Fruit fly (Drosophila melanogaster) whole organism, embryonic: Measurements from ENCODE around the gene CG1542.
A peak's percentile ranks its signal among the peaks of the same experiment; 100 is the strongest.

ENCODE experiments used
- Atf6 ChIP-seq: fragments of 200-800 bp; sonication (Bioruptor generic); IDR thresholded peaks from 2 replicates; pipeline ENCODE4 v1.3.6; 2022; ENCODE audit warnings: missing biosample characterization, missing genetic modification characterization
- Bteb2 ChIP-seq: fragments of 200-800 bp; sonication (Bioruptor generic); optimal IDR thresholded peaks from 2 replicates; lab custom pipeline; 2016; ENCODE audit warnings: missing biosample characterization, missing genetic modification characterization
- CG10267 ChIP-seq: fragments of 200-800 bp; sonication (Bioruptor generic); optimal IDR thresholded peaks from 2 replicates; lab custom pipeline; 2018; ENCODE audit warnings: missing biosample characterization, mild to moderate bottlenecking, missing genetic modification characterization, moderate library complexity
- CG10959 ChIP-seq: fragments of 200-800 bp; sonication (Bioruptor generic); IDR thresholded peaks from 2 replicates; pipeline ENCODE4 v1.3.6; 2022; ENCODE audit warnings: missing biosample characterization, missing genetic modification characterization
- CG10979 ChIP-seq: fragments of 200-800 bp; sonication (Bioruptor generic); optimal IDR thresholded peaks from 2 replicates; lab custom pipeline; 2018; ENCODE audit warnings: missing biosample characterization, mild to moderate bottlenecking, missing genetic modification characterization, moderate library complexity
- CG11723 ChIP-seq: fragments of 200-800 bp; sonication (Bioruptor generic); optimal IDR thresholded peaks from 2 replicates; lab custom pipeline; 2017; ENCODE audit warnings: missing biosample characterization, mild to moderate bottlenecking, missing genetic modification characterization
- CG12299 ChIP-seq: fragments of 200-800 bp; sonication (Bioruptor generic); optimal IDR thresholded peaks from 2 replicates; lab custom pipeline; 2018; ENCODE audit warnings: missing biosample characterization, mild to moderate bottlenecking, missing genetic modification characterization
- CG15011 ChIP-seq: fragments of 200-800 bp; sonication (Bioruptor generic); optimal IDR thresholded peaks from 3 replicates; lab custom pipeline; 2018; ENCODE audit warnings: missing biosample characterization, mild to moderate bottlenecking, missing genetic modification characterization
- CG1529 ChIP-seq: fragments of 200-800 bp; sonication (Bioruptor generic); optimal IDR thresholded peaks from 3 replicates; lab custom pipeline; 2018; ENCODE audit warnings: missing biosample characterization, missing genetic modification characterization
- CG16863 ChIP-seq: fragments of 200-800 bp; sonication (Bioruptor generic); optimal IDR thresholded peaks from 3 replicates; lab custom pipeline; 2016; ENCODE audit warnings: missing biosample characterization, missing genetic modification characterization
- CG18599 ChIP-seq: fragments of 200-800 bp; sonication (Bioruptor generic); optimal IDR thresholded peaks from 3 replicates; lab custom pipeline; 2017; ENCODE audit warnings: missing biosample characterization, missing genetic modification characterization, mild to moderate bottlenecking, moderate library complexity, missing genetic modification reagents
- CG31388 ChIP-seq: fragments of 200-800 bp; sonication (Bioruptor generic); optimal IDR thresholded peaks from 2 replicates; lab custom pipeline; 2016; ENCODE audit warnings: missing biosample characterization, missing genetic modification characterization
- CG42726 ChIP-seq: fragments of 200-800 bp; sonication (Bioruptor generic); IDR thresholded peaks from 2 replicates; pipeline ENCODE4 v1.3.6; 2022; ENCODE audit warnings: missing biosample characterization, missing genetic modification characterization; ENCODE audit not compliant: partially characterized antibody
- CG4328 ChIP-seq: fragments of 200-800 bp; sonication (Bioruptor generic); optimal IDR thresholded peaks from 3 replicates; lab custom pipeline; 2017; ENCODE audit warnings: missing biosample characterization, missing genetic modification reagents, missing genetic modification characterization
- CG6272 ChIP-seq: fragments of 200-800 bp; sonication (Bioruptor generic); IDR thresholded peaks from 2 replicates; pipeline ENCODE4 v1.3.6; 2022; ENCODE audit warnings: missing biosample characterization, missing genetic modification characterization
- CG7839 ChIP-seq: fragments of 200-800 bp; sonication (Bioruptor generic); optimal IDR thresholded peaks from 3 replicates; lab custom pipeline; 2018; ENCODE audit warnings: missing biosample characterization, mild to moderate bottlenecking, missing genetic modification characterization, moderate library complexity
- CG8924 ChIP-seq: fragments of 200-800 bp; optimal IDR thresholded peaks from 3 replicates; lab custom pipeline; 2019; ENCODE audit warnings: missing biosample characterization, mild to moderate bottlenecking, missing genetic modification characterization, moderate library complexity
- CG8944 ChIP-seq: fragments of 200-800 bp; sonication (Bioruptor generic); optimal IDR thresholded peaks from 3 replicates; lab custom pipeline; 2016; ENCODE audit warnings: missing biosample characterization, missing genetic modification characterization
- Camta ChIP-seq: fragments of 200-800 bp; sonication (Bioruptor generic); optimal IDR thresholded peaks from 2 replicates; lab custom pipeline; 2016; ENCODE audit warnings: missing biosample characterization, missing genetic modification characterization
- Doc2 ChIP-seq: fragments of 200-800 bp; sonication (Bioruptor generic); IDR thresholded peaks from 2 replicates; pipeline ENCODE4 v1.3.6; 2022; ENCODE audit warnings: missing biosample characterization, missing genetic modification characterization
- HmgZ ChIP-seq: fragments of 200-800 bp; sonication (Bioruptor generic); optimal IDR thresholded peaks from 2 replicates; lab custom pipeline; 2018; ENCODE audit warnings: missing biosample characterization, mild to moderate bottlenecking, missing genetic modification characterization
- Kr ChIP-seq: fragments of 200-800 bp; sonication (Bioruptor generic); optimal IDR thresholded peaks from 2 replicates; lab custom pipeline; 2017; ENCODE audit warnings: missing biosample characterization, mild to moderate bottlenecking, missing genetic modification characterization
- MBD-R2 ChIP-seq: fragments of 200-800 bp; sonication (Bioruptor generic); IDR thresholded peaks from 2 replicates; pipeline ENCODE4 v1.3.6; 2022; ENCODE audit warnings: missing biosample characterization, missing genetic modification characterization
- Med ChIP-seq: fragments of 200-800 bp; sonication (Bioruptor generic); peaks from one replicate; lab custom pipeline; 2016; ENCODE audit warnings: missing biosample characterization, missing genetic modification characterization, mild to moderate bottlenecking, inconsistent platforms, moderate library complexity
- Mes4 ChIP-seq: fragments of 200-800 bp; sonication (Bioruptor generic); optimal IDR thresholded peaks from 2 replicates; lab custom pipeline; 2016; ENCODE audit warnings: missing biosample characterization, missing genetic modification characterization
- NFAT ChIP-seq: fragments of 200-800 bp; sonication (Bioruptor generic); IDR thresholded peaks from 2 replicates; pipeline ENCODE4 v1.3.6; 2022; ENCODE audit warnings: missing biosample characterization, missing genetic modification characterization
- Opbp ChIP-seq: fragments of 200-800 bp; sonication (Bioruptor generic); IDR thresholded peaks from 3 replicates; pipeline ENCODE4 v1.3.6; 2022; ENCODE audit warnings: missing biosample characterization, missing genetic modification characterization; ENCODE audit not compliant: partially characterized antibody
- Rx ChIP-seq: fragments of 200-800 bp; sonication (Bioruptor generic); IDR thresholded peaks from 2 replicates; pipeline ENCODE4 v1.3.6; 2022; ENCODE audit warnings: missing biosample characterization, missing genetic modification characterization
- TFAM ChIP-seq: fragments of 200-800 bp; sonication (Bioruptor generic); optimal IDR thresholded peaks from 2 replicates; lab custom pipeline; 2017; ENCODE audit warnings: missing biosample characterization, missing genetic modification characterization, inconsistent platforms
- Trl ChIP-seq, 3 experiments: fragments of >200 bp in 2 of 3; fragments of 200-800 bp in 1 of 3; sonication (Bioruptor generic) in 1 of 3; optimal IDR thresholded peaks; 2 replicates in 1 of 3; 3 replicates in 2 of 3; lab custom pipeline; 2016 to 2017; ENCODE audit warnings: missing biosample characterization in 1 of 3, missing genetic modification characterization in 1 of 3
- Xbp1 ChIP-seq: fragments of 200-800 bp; sonication (Bioruptor generic); optimal IDR thresholded peaks from 3 replicates; lab custom pipeline; 2016; ENCODE audit warnings: missing biosample characterization, mild to moderate bottlenecking, missing genetic modification characterization
- ara ChIP-seq: fragments of 200-800 bp; sonication (Bioruptor generic); IDR thresholded peaks from 2 replicates; pipeline ENCODE4 v1.3.6; 2022; ENCODE audit warnings: missing biosample characterization, missing genetic modification characterization
- az2 ChIP-seq: fragments of 200-800 bp; sonication (Bioruptor generic); optimal IDR thresholded peaks from 3 replicates; lab custom pipeline; 2016; ENCODE audit warnings: missing biosample characterization, missing genetic modification characterization
- bsh ChIP-seq, 2 experiments: fragments of 200-800 bp; sonication (Bioruptor generic); optimal IDR thresholded peaks; 2 replicates each; lab custom pipeline; 2017 to 2018; ENCODE audit warnings: mild to moderate bottlenecking in 2 of 2, missing biosample characterization in 2 of 2, missing genetic modification characterization in 2 of 2, moderate library complexity in 1 of 2
- cato ChIP-seq: fragments of 200-800 bp; sonication (Bioruptor generic); optimal IDR thresholded peaks from 2 replicates; lab custom pipeline; 2016; ENCODE audit warnings: missing biosample characterization, missing genetic modification characterization, borderline replicate concordance
- chn ChIP-seq: fragments of 200-800 bp; sonication (Bioruptor generic); optimal IDR thresholded peaks from 2 replicates; lab custom pipeline; 2016; ENCODE audit warnings: missing biosample characterization, missing genetic modification characterization
- fru ChIP-seq: fragments of >200 bp; optimal IDR thresholded peaks from 2 replicates; lab custom pipeline; 2017
- grn ChIP-seq: fragments of 200-800 bp; sonication (Bioruptor generic); optimal IDR thresholded peaks from 3 replicates; lab custom pipeline; 2017; ENCODE audit warnings: missing biosample characterization, missing genetic modification characterization
- lov ChIP-seq, 2 experiments: fragments of 200-800 bp in 1 of 2; fragments of >200 bp in 1 of 2; sonication (Bioruptor generic) in 1 of 2; IDR thresholded peaks in 1 of 2; optimal IDR thresholded peaks in 1 of 2; 2 replicates in 1 of 2; 3 replicates in 1 of 2; pipeline versions ENCODE4 v1.3.6 to Lab custom; 2017 to 2022; ENCODE audit warnings: missing biosample characterization in 1 of 2, missing genetic modification characterization in 1 of 2
- nerfin-2 ChIP-seq: fragments of 200-800 bp; sonication (Bioruptor generic); IDR thresholded peaks from 2 replicates; pipeline ENCODE4 v1.3.6; 2022; ENCODE audit warnings: missing biosample characterization, missing genetic modification characterization; ENCODE audit not compliant: partially characterized antibody
- pum ChIP-seq: fragments of 200-800 bp; sonication (Bioruptor generic); optimal IDR thresholded peaks from 2 replicates; lab custom pipeline; 2016; ENCODE audit warnings: missing biosample characterization, missing genetic modification characterization
- ranshi ChIP-seq: fragments of 200-800 bp; sonication (Bioruptor generic); IDR thresholded peaks from 2 replicates; pipeline ENCODE4 v1.3.6; 2022; ENCODE audit warnings: missing biosample characterization, missing genetic modification characterization
- slou ChIP-seq: fragments of 200-800 bp; sonication (Bioruptor generic); optimal IDR thresholded peaks from 3 replicates; lab custom pipeline; 2016; ENCODE audit warnings: missing biosample characterization, missing genetic modification characterization
- toy ChIP-seq: fragments of 200-800 bp; sonication (Bioruptor generic); IDR thresholded peaks from 2 replicates; pipeline ENCODE4 v1.3.6; 2022; ENCODE audit warnings: missing biosample characterization, missing genetic modification characterization
- trem ChIP-seq: fragments of 200-800 bp; optimal IDR thresholded peaks from 3 replicates; lab custom pipeline; 2019; ENCODE audit warnings: missing biosample characterization, mild to moderate bottlenecking, missing genetic modification characterization, moderate library complexity
- tup ChIP-seq: fragments of 200-800 bp; sonication (Bioruptor generic); optimal IDR thresholded peaks from 2 replicates; lab custom pipeline; 2016; ENCODE audit warnings: missing biosample characterization, mild to moderate bottlenecking, missing genetic modification characterization, moderate library complexity
- usp ChIP-seq: fragments of >200 bp; optimal IDR thresholded peaks from 2 replicates; lab custom pipeline; 2017; ENCODE audit warnings: missing biosample characterization, missing genetic modification characterization
- zf30C ChIP-seq: fragments of 200-800 bp; sonication (Bioruptor generic); optimal IDR thresholded peaks from 3 replicates; lab custom pipeline; 2018; ENCODE audit warnings: missing biosample characterization, mild to moderate bottlenecking, missing genetic modification characterization

The CG1542 gene

dm6 chr3R:31218997-31219992 lies 6.0 kb downstream of the CG1542 start, which contains the start of gene ATPsynC (continued):
- no peak for TF ChIP-seq TFAM
- TF ChIP-seq Opbp = no peak
- TF ChIP-seq CG12299 (tag; lab: Kevin White, UChicago) = peak; percentile 35
- no peak for TF ChIP-seq Trl (optimal IDR thresholded peaks at IDR 0.05; lab: Kevin White, UChicago)
- no peak for TF ChIP-seq Trl (GFP tag; optimal IDR thresholded peaks at IDR 0.05; lab: Kevin White, UChicago)
- TF ChIP-seq CG7839 (tag; lab: Kevin White, UChicago) = no peak
- TF ChIP-seq Doc2 (GFP tag; lab: Robert Waterston, UW) = no peak
- TF ChIP-seq MBD-R2 (GFP tag; lab: Robert Waterston, UW) = no peak
- TF ChIP-seq usp = no peak
- no peak for TF ChIP-seq CG31388 (GFP tag; lab: Kevin White, UChicago)
- no peak for TF ChIP-seq Camta (GFP tag; lab: Kevin White, UChicago)
- peak; percentile 93 for TF ChIP-seq az2 (GFP tag; lab: Kevin White, UChicago)
- no peak for TF ChIP-seq NFAT (GFP tag; lab: Robert Waterston, UW)
- TF ChIP-seq Med (GFP tag; lab: Kevin White, UChicago) = peak; percentile 96
- TF ChIP-seq grn (GFP tag; lab: Kevin White, UChicago) = no peak
- no peak for TF ChIP-seq tup
- peak; percentile 55 for TF ChIP-seq CG4328 (GFP tag; lab: Kevin White, UChicago)
- TF ChIP-seq CG42726 (GFP tag; lab: Robert Waterston, UW) = no peak
- TF ChIP-seq bsh (GFP tag; optimal IDR thresholded peaks at IDR 0.05; lab: Kevin White, UChicago) = peak in 1 of 2 experiments; percentile 53
- TF ChIP-seq trem = peak; percentile 81
- peak; percentile 48 for TF ChIP-seq CG8924 (tag; lab: Kevin White, UChicago)
- no peak for TF ChIP-seq Mes4 (GFP tag; lab: Kevin White, UChicago)
- no peak for TF ChIP-seq cato
- no peak for TF ChIP-seq toy
- TF ChIP-seq ranshi = no peak
- no peak for TF ChIP-seq Rx (GFP tag; lab: Robert Waterston, UW)
- peak; percentile 41 for TF ChIP-seq CG18599
- TF ChIP-seq lov (optimal IDR thresholded peaks at IDR 0.05; lab: Kevin White, UChicago) = no peak
- TF ChIP-seq lov (GFP tag; IDR thresholded peaks at IDR 0.05; lab: Robert Waterston, UW) = no peak
- no peak for TF ChIP-seq CG10979 (tag; lab: Kevin White, UChicago)
- TF ChIP-seq CG10267 (tag; lab: Kevin White, UChicago) = peak; percentile 67
- no peak for TF ChIP-seq CG16863
- TF ChIP-seq CG10959 (GFP tag; lab: Robert Waterston, UW) = no peak
- TF ChIP-seq nerfin-2 (GFP tag; lab: Robert Waterston, UW) = no peak
- peak; percentile 91 for TF ChIP-seq HmgZ
- TF ChIP-seq CG11723 (GFP tag; lab: Kevin White, UChicago) = peak; percentile 5
- no peak for TF ChIP-seq Atf6 (GFP tag; lab: Robert Waterston, UW)
- TF ChIP-seq ara (GFP tag; lab: Robert Waterston, UW) = no peak
- TF ChIP-seq zf30C (GFP tag; lab: Kevin White, UChicago) = no peak
- no peak for TF ChIP-seq CG15011 (GFP tag; lab: Kevin White, UChicago)
- no peak for TF ChIP-seq Kr (GFP tag; lab: Kevin White, UChicago)
- no peak for TF ChIP-seq Xbp1 (GFP tag; lab: Kevin White, UChicago)
- TF ChIP-seq fru = no peak
- TF ChIP-seq Bteb2 (GFP tag; lab: Kevin White, UChicago) = no peak
- TF ChIP-seq CG6272 (GFP tag; lab: Robert Waterston, UW) = peak; percentile 34; the same call in 1 of the 2 replicates
- TF ChIP-seq CG8944 = peak; percentile 10
- peak; percentile 26 for TF ChIP-seq pum (GFP tag; lab: Kevin White, UChicago)
- TF ChIP-seq chn = peak; percentile 68
- no peak for TF ChIP-seq CG1529 (GFP tag; lab: Kevin White, UChicago)
- TF ChIP-seq slou (GFP tag; lab: Kevin White, UChicago) = peak; percentile 10
